Worm (Caenorhabditis elegans) whole organism, L1 larva: ENCODE measurements around the gene F26D11.1.

Source experiments
- ama-1 ChIP-seq: fragments of 150-350 bp; optimal IDR thresholded peaks from 2 replicates; lab custom pipeline; 2014
- pqm-1 ChIP-seq: sonication (generic microtip); optimal IDR thresholded peaks from 3 replicates; lab custom pipeline; 2017; ENCODE audit warnings: missing biosample characterization, missing genetic modification characterization

DNA sequence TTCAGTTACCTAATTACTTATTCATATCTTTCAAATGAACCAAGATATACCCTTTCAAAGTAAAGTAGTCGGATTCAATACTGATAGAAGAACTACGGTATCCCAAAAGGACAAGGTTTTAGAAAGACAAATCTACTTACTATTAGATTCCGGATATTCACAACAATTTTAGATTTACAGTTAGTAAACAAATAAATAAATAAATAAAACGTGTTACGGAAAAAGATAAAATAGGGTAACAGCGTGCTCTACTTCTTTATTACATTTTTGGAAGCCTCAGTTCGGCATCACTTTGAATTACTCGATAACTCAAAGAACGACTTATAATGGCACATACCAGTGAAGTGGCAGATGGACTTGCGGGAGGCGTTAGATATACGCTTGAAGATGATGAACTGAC, 23.7 kb downstream of the F26D11.1 start, which contains the start of gene Y97E10AR.8:
- TF ChIP-seq ama-1 (no peak), pqm-1 (no peak)
